Fruit fly (Drosophila melanogaster) whole organism: ENCODE results near the gene Rab9E.

Experiments used
- CG8478 ChIP-seq: fragments of >200 bp; optimal IDR thresholded peaks from 2 replicates; lab custom pipeline; 2018; ENCODE audit warnings: inconsistent platforms
- Dll ChIP-seq: fragments of >200 bp; optimal IDR thresholded peaks from 2 replicates; lab custom pipeline; 2017
- EcR ChIP-seq, 2 experiments: fragments of >200 bp; optimal IDR thresholded peaks; 2 replicates each; lab custom pipeline; 2017; ENCODE audit warnings: missing biosample characterization in 2 of 2, missing genetic modification characterization in 2 of 2, missing genetic modification reagents in 2 of 2
- pan ChIP-seq: fragments of >200 bp; optimal IDR thresholded peaks from 2 replicates; lab custom pipeline; 2017
- usp ChIP-seq: fragments of >200 bp; optimal IDR thresholded peaks from 2 replicates; lab custom pipeline; 2017; ENCODE audit warnings: missing biosample characterization, missing genetic modification characterization, mixed read lengths

DNA sequence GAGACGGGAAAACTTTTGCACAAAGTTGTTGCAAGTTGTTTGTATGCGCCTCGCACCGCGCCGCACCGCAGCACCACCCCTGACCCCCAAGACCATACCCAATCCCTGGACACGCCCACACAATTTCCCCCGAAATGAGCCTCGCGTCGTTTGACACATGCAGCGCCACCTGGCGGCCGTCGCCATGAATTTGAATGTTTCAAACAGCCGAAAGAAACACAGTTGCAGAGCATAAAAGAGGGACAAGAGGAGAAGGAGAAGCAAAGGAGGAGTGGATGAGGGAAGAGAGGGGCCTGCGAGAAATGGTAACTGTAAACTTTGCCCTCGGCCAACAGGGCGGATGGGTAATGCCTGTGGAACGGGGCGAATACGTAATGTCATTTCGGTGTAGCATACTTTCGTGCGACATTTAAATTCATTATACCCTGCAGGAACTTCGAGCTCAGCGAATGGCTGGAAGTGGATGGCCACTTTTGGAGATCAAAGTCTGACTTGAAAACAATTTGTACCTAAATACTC is 19.4 kb downstream of the Rab9E start:
- no peak for TF ChIP-seq Dll (lab: Kevin White, UChicago)
- no peak for TF ChIP-seq CG8478 (lab: Kevin White, UChicago)
- TF ChIP-seq EcR (GFP tag; optimal IDR thresholded peaks at IDR 0.05; lab: Kevin White, UChicago): no peak
- TF ChIP-seq pan (lab: Kevin White, UChicago): no peak
- TF ChIP-seq usp (GFP tag; lab: Kevin White, UChicago): no peak
